Worm (Caenorhabditis elegans): ENCODE measurements around the gene E02H9.7.

DNA sequence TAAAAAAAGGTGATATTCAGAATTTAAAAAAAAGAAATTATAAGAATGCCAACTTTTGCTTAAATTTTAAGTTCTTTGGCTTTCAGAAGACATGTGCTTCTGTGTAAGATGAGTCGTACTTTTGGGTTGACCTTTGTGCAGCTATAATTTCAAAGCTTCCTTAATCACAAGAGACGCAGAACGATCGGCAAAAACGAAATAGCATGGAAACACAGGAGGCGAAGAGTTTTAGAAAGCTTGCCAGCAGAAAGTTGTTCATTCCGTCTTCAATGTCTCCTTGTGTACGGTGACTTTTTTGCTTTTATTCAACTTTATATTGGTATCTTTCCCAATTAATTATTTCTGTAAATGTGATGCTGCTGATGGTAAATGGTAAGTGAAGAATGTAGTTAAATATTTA is 12.5 kb downstream of the E02H9.7 start:
- TF ChIP-seq dpl-1 (GFP tag; optimal IDR thresholded peaks at IDR 0.05): no peak
- TF ChIP-seq C04F5.9 (tag; optimal IDR thresholded peaks at IDR 0.05): no peak
- TF ChIP-seq elt-2 (tag; optimal IDR thresholded peaks at IDR 0.05): no peak
- TF ChIP-seq nhr-90 (tag; optimal IDR thresholded peaks at IDR 0.05; ENCODE audit: poor library complexity): no peak
